Worm (Caenorhabditis elegans) whole organism, L4 larva: ENCODE data around the gene sfxn-1.5.

Experiments used
- F10B5.3 ChIP-seq: sonication (generic microtip); optimal IDR thresholded peaks from 2 replicates; lab custom pipeline; 2016; ENCODE audit warnings: mild to moderate bottlenecking, missing genetic modification characterization, missing compliant biosample characterization
- aha-1 ChIP-seq: fragments of 150-350 bp; peaks from one replicate; lab custom pipeline; 2014; ENCODE audit warnings: missing biosample characterization, missing genetic modification characterization
- arid-1 ChIP-seq: fragments of 200-800 bp; sonication (Bioruptor generic); conservative IDR thresholded peaks from 2 replicates; pipeline ENCODE4 v1.3.6; 2022; ENCODE audit warnings: missing genetic modification reagents, missing genetic modification characterization, missing compliant biosample characterization
- ceh-20 ChIP-seq: fragments of 200-800 bp; sonication (Bioruptor generic); IDR thresholded peaks from 2 replicates; pipeline ENCODE4 v1.3.6; 2022; ENCODE audit warnings: missing genetic modification reagents, missing genetic modification characterization, missing compliant biosample characterization
- ceh-32 ChIP-seq: sonication (generic microtip); optimal IDR thresholded peaks from 2 replicates; lab custom pipeline; 2016; ENCODE audit warnings: mild to moderate bottlenecking, missing genetic modification characterization, missing compliant biosample characterization; ENCODE audit not compliant: poor library complexity
- ceh-82 ChIP-seq: sonication (generic microtip); optimal IDR thresholded peaks from 2 replicates; lab custom pipeline; 2017; ENCODE audit warnings: missing biosample characterization, missing genetic modification characterization
- ces-1 ChIP-seq: fragments of 150-350 bp; sonication (generic microtip); optimal IDR thresholded peaks from 4 replicates; lab custom pipeline; 2014; ENCODE audit warnings: missing biosample characterization, missing genetic modification reagents, missing genetic modification characterization
- daf-12 ChIP-seq: fragments of 150-350 bp; optimal IDR thresholded peaks from 2 replicates; lab custom pipeline; 2014; ENCODE audit warnings: missing biosample characterization, missing genetic modification reagents, missing genetic modification characterization
- daf-19 ChIP-seq: fragments of 200-800 bp; sonication (Bioruptor generic); conservative IDR thresholded peaks from 2 replicates; pipeline ENCODE4 v1.3.6; 2022; ENCODE audit warnings: missing genetic modification characterization, missing compliant biosample characterization
- dmd-6 ChIP-seq: fragments of 200-800 bp; sonication (Bioruptor generic); IDR thresholded peaks from 2 replicates; pipeline ENCODE4 v1.3.6; 2022; ENCODE audit warnings: missing genetic modification reagents, missing genetic modification characterization, missing compliant biosample characterization
- dmd-9 ChIP-seq: fragments of 200-800 bp; sonication (Bioruptor generic); IDR thresholded peaks from 2 replicates; pipeline ENCODE4 v1.3.6; 2022; ENCODE audit warnings: missing genetic modification reagents, missing genetic modification characterization, missing compliant biosample characterization
- dpl-1 ChIP-seq: fragments of 150-350 bp; optimal IDR thresholded peaks from 2 replicates; lab custom pipeline; 2014; ENCODE audit warnings: missing biosample characterization, missing genetic modification reagents, missing genetic modification characterization
- duxl-1 ChIP-seq: sonication (generic microtip); optimal IDR thresholded peaks from 2 replicates; lab custom pipeline; 2016; ENCODE audit warnings: mild to moderate bottlenecking, missing genetic modification characterization, moderate library complexity, missing compliant biosample characterization; ENCODE audit not compliant: poor library complexity
- egl-43 ChIP-seq: fragments of 200-800 bp; sonication (Bioruptor generic); IDR thresholded peaks from 2 replicates; pipeline ENCODE4 v1.3.6; 2022; ENCODE audit warnings: missing genetic modification reagents, missing genetic modification characterization, missing compliant biosample characterization
- fkh-10 ChIP-seq: fragments of 150-350 bp; optimal IDR thresholded peaks from 2 replicates; lab custom pipeline; 2014; ENCODE audit warnings: missing biosample characterization, missing genetic modification reagents, missing genetic modification characterization
- fos-1 ChIP-seq: fragments of 150-350 bp; optimal IDR thresholded peaks from 2 replicates; lab custom pipeline; 2014; ENCODE audit warnings: missing biosample characterization, missing genetic modification characterization
- hif-1 ChIP-seq, 2 experiments: sonication (generic microtip); optimal IDR thresholded peaks; 2 replicates each; lab custom pipeline; 2016 to 2017; ENCODE audit warnings: missing compliant biosample characterization in 2 of 2, missing genetic modification characterization in 2 of 2, missing genetic modification reagents in 2 of 2, missing genotype in 2 of 2, mild to moderate bottlenecking in 1 of 2
- jun-1 ChIP-seq: fragments of 150-350 bp; optimal IDR thresholded peaks from 2 replicates; lab custom pipeline; 2014; ENCODE audit warnings: missing biosample characterization, missing genetic modification reagents, missing genetic modification characterization
- lim-7 ChIP-seq: fragments of 200-800 bp; sonication (Bioruptor generic); IDR thresholded peaks from 2 replicates; pipeline ENCODE4 v1.3.6; 2022; ENCODE audit warnings: missing genetic modification characterization, missing compliant biosample characterization
- lin-1 ChIP-seq: fragments of 200-800 bp; sonication (Bioruptor generic); IDR thresholded peaks from 2 replicates; pipeline ENCODE4 v1.3.6; 2022; ENCODE audit warnings: missing genetic modification reagents, missing genetic modification characterization, missing compliant biosample characterization
- lir-3 ChIP-seq: sonication (generic microtip); optimal IDR thresholded peaks from 2 replicates; lab custom pipeline; 2016; ENCODE audit warnings: mild to moderate bottlenecking, missing genetic modification characterization, missing compliant biosample characterization
- lsy-2 ChIP-seq, 2 experiments: fragments of 150-350 bp in 1 of 2; sonication (generic microtip) in 1 of 2; optimal IDR thresholded peaks; 2 replicates each; lab custom pipeline; 2014 to 2017; ENCODE audit warnings: missing biosample characterization in 2 of 2, missing genetic modification characterization in 2 of 2
- madf-5 ChIP-seq, 2 experiments: fragments of 200-800 bp; sonication (Bioruptor generic); IDR thresholded peaks; 2 replicates each; pipeline ENCODE4 v1.3.6; 2022; ENCODE audit warnings: missing compliant biosample characterization in 2 of 2, missing genetic modification characterization in 2 of 2
- madf-9 ChIP-seq: fragments of 200-800 bp; sonication (Bioruptor generic); conservative IDR thresholded peaks from 2 replicates; pipeline ENCODE4 v1.3.6; 2022; ENCODE audit warnings: missing genetic modification reagents, missing genetic modification characterization, missing compliant biosample characterization
- mes-2 ChIP-seq: sonication (generic microtip); optimal IDR thresholded peaks from 2 replicates; lab custom pipeline; 2016; ENCODE audit warnings: missing genotype, mild to moderate bottlenecking, missing genetic modification characterization, missing compliant biosample characterization; ENCODE audit not compliant: poor library complexity, severe bottlenecking
- nhr-10 ChIP-seq: fragments of 150-350 bp; optimal IDR thresholded peaks from 2 replicates; lab custom pipeline; 2014; ENCODE audit warnings: missing biosample characterization, missing genetic modification characterization
- nhr-11 ChIP-seq: fragments of 150-350 bp; optimal IDR thresholded peaks from 2 replicates; lab custom pipeline; 2014; ENCODE audit warnings: missing biosample characterization, missing genetic modification characterization
- nhr-111 ChIP-seq: fragments of 200-800 bp; sonication (Bioruptor generic); optimal IDR thresholded peaks from 2 replicates; lab custom pipeline; 2018; ENCODE audit warnings: mild to moderate bottlenecking, missing genetic modification characterization, missing compliant biosample characterization
- nhr-237 ChIP-seq: sonication (generic microtip); optimal IDR thresholded peaks from 2 replicates; lab custom pipeline; 2017; ENCODE audit warnings: missing biosample characterization, missing genetic modification characterization
- nhr-28 ChIP-seq: fragments of 150-350 bp; optimal IDR thresholded peaks from 2 replicates; lab custom pipeline; 2014; ENCODE audit warnings: missing biosample characterization, missing genetic modification characterization
- nhr-77 ChIP-seq: fragments of 150-350 bp; optimal IDR thresholded peaks from 2 replicates; lab custom pipeline; 2014; ENCODE audit warnings: missing biosample characterization, missing genetic modification characterization
- pha-4 ChIP-seq, 2 experiments: fragments of 150-350 bp in 1 of 2; fragments of 200-800 bp in 1 of 2; sonication (Bioruptor generic) in 1 of 2; IDR thresholded peaks in 1 of 2; optimal IDR thresholded peaks in 1 of 2; 2 replicates each; pipeline versions ENCODE4 v1.3.6 to Lab custom; 2014 to 2022; ENCODE audit warnings: missing genetic modification characterization in 2 of 2, missing genetic modification reagents in 2 of 2, missing biosample characterization in 1 of 2, missing compliant biosample characterization in 1 of 2
- pqm-1 ChIP-seq: sonication (generic microtip); optimal IDR thresholded peaks from 2 replicates; lab custom pipeline; 2017; ENCODE audit warnings: missing biosample characterization, missing genetic modification characterization
- rbr-2 ChIP-seq: sonication (generic microtip); optimal IDR thresholded peaks from 2 replicates; lab custom pipeline; 2016; ENCODE audit warnings: missing genotype, missing genetic modification characterization, missing compliant biosample characterization
- snpc-1.2 ChIP-seq: fragments of 200-800 bp; sonication (Bioruptor generic); IDR thresholded peaks from 2 replicates; pipeline ENCODE4 v1.3.6; 2022; ENCODE audit warnings: missing genetic modification reagents, missing genetic modification characterization, missing compliant biosample characterization
- snpc-4 ChIP-seq: fragments of 150-350 bp; optimal IDR thresholded peaks from 2 replicates; lab custom pipeline; 2014; ENCODE audit warnings: missing biosample characterization, missing genetic modification characterization
- spr-1 ChIP-seq: sonication (generic microtip); optimal IDR thresholded peaks from 2 replicates; lab custom pipeline; 2016; ENCODE audit warnings: mild to moderate bottlenecking, missing genetic modification characterization, missing compliant biosample characterization
- tra-1 ChIP-seq: fragments of 200-800 bp; sonication (Bioruptor generic); IDR thresholded peaks from 2 replicates; pipeline ENCODE4 v1.3.6; 2022; ENCODE audit warnings: missing genetic modification reagents, missing genetic modification characterization, missing compliant biosample characterization
- unc-62 ChIP-seq, 3 experiments: fragments of 150-350 bp in 1 of 3; sonication (generic microtip); optimal IDR thresholded peaks in 2 of 3; peaks in 1 of 3; 1 replicate in 1 of 3; 2 replicates in 2 of 3; lab custom pipeline; 2014 to 2017; ENCODE audit warnings: missing biosample characterization in 3 of 3, missing genetic modification characterization in 3 of 3, missing genetic modification reagents in 3 of 3, missing genotype in 1 of 3
- zag-1 ChIP-seq: fragments of 150-350 bp; optimal IDR thresholded peaks from 2 replicates; lab custom pipeline; 2014; ENCODE audit warnings: missing biosample characterization, missing genetic modification characterization
- zfp-3 ChIP-seq: fragments of 200-800 bp; sonication (Bioruptor generic); conservative IDR thresholded peaks from 2 replicates; pipeline ENCODE4 v1.3.6; 2022; ENCODE audit warnings: missing genetic modification reagents, missing genetic modification characterization, missing compliant biosample characterization
- zip-11 ChIP-seq: fragments of 200-800 bp; sonication (Bioruptor generic); IDR thresholded peaks from 2 replicates; pipeline ENCODE4 v1.3.6; 2022; ENCODE audit warnings: missing genetic modification characterization, missing compliant biosample characterization
- zip-2 ChIP-seq: fragments of 150-350 bp; optimal IDR thresholded peaks from 2 replicates; lab custom pipeline; 2014; ENCODE audit warnings: missing biosample characterization, missing genetic modification characterization

The sfxn-1.5 gene

ce11 chrX:11656519-11657006, 4.9 kb downstream of the sfxn-1.5 start, which contains the start of gene T04F8.2 (continued):
- TF ChIP-seq ceh-32 (tag; lab: Kevin White, UChicago): no peak

- no peak for TF ChIP-seq madf-5 (GFP tag; IDR thresholded peaks at IDR 0.05; lab: Robert Waterston, UW)
- TF ChIP-seq duxl-1 (tag; lab: Kevin White, UChicago): no peak
- TF ChIP-seq snpc-1.2 (GFP tag; lab: Robert Waterston, UW): no peak
- no peak for TF ChIP-seq snpc-4 (tag; lab: Kevin White, UChicago)
- no peak for TF ChIP-seq madf-9 (GFP tag; lab: Robert Waterston, UW)
- TF ChIP-seq zip-11 (GFP tag; lab: Robert Waterston, UW): no peak
- no peak for TF ChIP-seq rbr-2 (tag; lab: Kevin White, UChicago)
- no peak for TF ChIP-seq ceh-20
- no peak for TF ChIP-seq nhr-28 (tag; lab: Kevin White, UChicago)
- TF ChIP-seq lir-3 (tag; lab: Kevin White, UChicago): no peak
- no peak for TF ChIP-seq pha-4 (GFP tag; IDR thresholded peaks at IDR 0.05; lab: Robert Waterston, UW)
- TF ChIP-seq pha-4 (tag; optimal IDR thresholded peaks at IDR 0.05; lab: Kevin White, UChicago): no peak
- TF ChIP-seq unc-62 (GFP tag; optimal IDR thresholded peaks at IDR 0.05 in 1 of 2; lab: Kevin White, UChicago): no peak
- TF ChIP-seq unc-62 (tag; optimal IDR thresholded peaks at IDR 0.05; lab: Kevin White, UChicago): no peak
- no peak for TF ChIP-seq lin-1 (GFP tag; lab: Robert Waterston, UW)
- TF ChIP-seq pqm-1: no peak
These were observed 10.7 kb downstream of the sfxn-1.5 start, which contains the start of gene cutl-11 for ce11 chrX:11650751-11651150. Gene cutl-11 (minus strand): TSS chrX:11650851.

ce11 chrX:11647165-11647564, 14.3 kb downstream of the sfxn-1.5 start, which contains the start of gene T04F8.8:
Gene T04F8.8 (plus strand): TSS chrX:11647465.
- TF ChIP-seq aha-1 (tag; lab: Kevin White, UChicago) (peak; percentile 67), daf-12 (tag; lab: Kevin White, UChicago) (no peak)

ce11 chrX:11645517-11645916, 15.9 kb downstream of the sfxn-1.5 start:
- no peak for TF ChIP-seq F10B5.3
- TF ChIP-seq rbr-2 (tag; lab: Kevin White, UChicago): peak; percentile 33
- no peak for TF ChIP-seq dmd-9 (GFP tag; lab: Robert Waterston, UW)
- no peak for TF ChIP-seq nhr-11
- TF ChIP-seq zfp-3 (GFP tag; lab: Robert Waterston, UW): no peak
- peak; percentile 62; the same call in 1 of the 2 replicates for TF ChIP-seq madf-9 (GFP tag; lab: Robert Waterston, UW)
- peak; percentile 77; the same call in 1 of the 2 replicates for TF ChIP-seq pha-4 (GFP tag; IDR thresholded peaks at IDR 0.05; lab: Robert Waterston, UW)
- no peak for TF ChIP-seq pha-4 (tag; optimal IDR thresholded peaks at IDR 0.05; lab: Kevin White, UChicago)
- TF ChIP-seq zip-2 (tag; lab: Kevin White, UChicago): no peak
- no peak for TF ChIP-seq dpl-1
- no peak for TF ChIP-seq ceh-32 (tag; lab: Kevin White, UChicago)
- TF ChIP-seq nhr-111: no peak
- TF ChIP-seq daf-19: peak; percentile 44; the same call in 1 of the 2 replicates
- TF ChIP-seq mes-2 (tag; lab: Kevin White, UChicago): peak; percentile 72
- TF ChIP-seq hif-1 (tag; optimal IDR thresholded peaks at IDR 0.05; lab: Kevin White, UChicago): peak in 1 of 2 experiments; percentile 24
- no peak for TF ChIP-seq fos-1
- no peak for TF ChIP-seq lsy-2 (tag; optimal IDR thresholded peaks at IDR 0.05; lab: Kevin White, UChicago)
- TF ChIP-seq nhr-10 (tag; lab: Kevin White, UChicago): no peak
- TF ChIP-seq nhr-237 (tag; lab: Kevin White, UChicago): no peak
- TF ChIP-seq zag-1 (tag; lab: Kevin White, UChicago): no peak
- peak; percentile 3 for TF ChIP-seq spr-1 (tag; lab: Kevin White, UChicago)
- TF ChIP-seq madf-5 (GFP tag; IDR thresholded peaks at IDR 0.05; lab: Robert Waterston, UW): 0 out of 4 replicates have a peak, but pooled peaks have one; percentile 14 to 76
- no peak for TF ChIP-seq ces-1 (GFP tag; lab: Kevin White, UChicago)
- TF ChIP-seq dmd-6 (GFP tag; lab: Robert Waterston, UW): 0 out of 2 replicates have a peak, but pooled peaks have one; percentile 38
- peak; percentile 88 for TF ChIP-seq egl-43 (GFP tag; lab: Robert Waterston, UW)
- TF ChIP-seq arid-1: peak; percentile 76
- peak; percentile 57; the same call in 1 of the 2 replicates for TF ChIP-seq tra-1 (GFP tag; lab: Robert Waterston, UW)
- TF ChIP-seq lim-7 (GFP tag; lab: Robert Waterston, UW): peak; percentile 87
- TF ChIP-seq lir-3 (tag; lab: Kevin White, UChicago): peak; percentile 56
- TF ChIP-seq ceh-82: no peak
- TF ChIP-seq jun-1 (tag; lab: Kevin White, UChicago): no peak
- no peak for TF ChIP-seq fkh-10 (GFP tag; lab: Kevin White, UChicago)
- TF ChIP-seq nhr-77 (tag; lab: Kevin White, UChicago): no peak
